Worm (Caenorhabditis elegans) whole organism, L2 larva: ENCODE measurements around the gene nth-1.

Experiments used
- R02D3.7 ChIP-seq: fragments of 150-350 bp; optimal IDR thresholded peaks from 2 replicates; lab custom pipeline; 2014; ENCODE audit warnings: missing biosample characterization, missing genetic modification characterization
- aly-2 ChIP-seq: fragments of 150-350 bp; optimal IDR thresholded peaks from 2 replicates; lab custom pipeline; 2014; ENCODE audit warnings: missing biosample characterization, missing genetic modification characterization
- ama-1 ChIP-seq: fragments of 150-350 bp; optimal IDR thresholded peaks from 2 replicates; lab custom pipeline; 2018; ENCODE audit warnings: inconsistent platforms
- crh-2 ChIP-seq: sonication (generic microtip); optimal IDR thresholded peaks from 2 replicates; lab custom pipeline; 2017; ENCODE audit warnings: missing biosample characterization, missing genetic modification characterization
- elt-3 ChIP-seq: sonication (generic microtip); optimal IDR thresholded peaks from 2 replicates; lab custom pipeline; 2017; ENCODE audit warnings: missing biosample characterization, missing genetic modification characterization
- lin-11 ChIP-seq: fragments of 150-350 bp; sonication (generic microtip); optimal IDR thresholded peaks from 2 replicates; lab custom pipeline; 2014; ENCODE audit warnings: missing biosample characterization, missing genetic modification characterization, inconsistent platforms, mixed read lengths
- lin-39 ChIP-seq: fragments of 150-350 bp; optimal IDR thresholded peaks from 2 replicates; lab custom pipeline; 2014; ENCODE audit warnings: missing biosample characterization, missing genetic modification reagents, missing genetic modification characterization
- mdl-1 ChIP-seq, 2 experiments: fragments of 150-350 bp in 1 of 2; sonication (generic microtip) in 1 of 2; optimal IDR thresholded peaks; 2 replicates each; lab custom pipeline; 2017; ENCODE audit warnings: missing biosample characterization in 2 of 2, missing genetic modification characterization in 2 of 2
- nhr-12 ChIP-seq: fragments of 150-350 bp; optimal IDR thresholded peaks from 2 replicates; lab custom pipeline; 2014; ENCODE audit warnings: missing biosample characterization, missing genetic modification characterization
- nhr-129 ChIP-seq: fragments of 150-350 bp; optimal IDR thresholded peaks from 2 replicates; lab custom pipeline; 2014; ENCODE audit warnings: missing biosample characterization, missing genetic modification characterization
- nhr-21 ChIP-seq: fragments of 150-350 bp; optimal IDR thresholded peaks from 2 replicates; lab custom pipeline; 2014; ENCODE audit warnings: missing biosample characterization, missing genetic modification characterization
- nhr-237 ChIP-seq: fragments of 150-350 bp; optimal IDR thresholded peaks from 2 replicates; lab custom pipeline; 2014; ENCODE audit warnings: missing biosample characterization, missing genetic modification characterization
- nhr-6 ChIP-seq: fragments of 150-350 bp; optimal IDR thresholded peaks from 2 replicates; lab custom pipeline; 2014; ENCODE audit warnings: missing biosample characterization, missing genetic modification characterization

- TF ChIP-seq elt-3, result no peak
- no peak for TF ChIP-seq R02D3.7 (tag; lab: Kevin White, UChicago)
- no peak for TF ChIP-seq nhr-237 (tag; lab: Kevin White, UChicago)
- TF ChIP-seq nhr-6 (tag; lab: Kevin White, UChicago), result no peak
- no peak for TF ChIP-seq nhr-12 (tag; lab: Kevin White, UChicago)
- peak; percentile 32 for TF ChIP-seq ama-1 (lab: Kevin White, UChicago)
- no peak for TF ChIP-seq aly-2 (tag; lab: Kevin White, UChicago)
- no peak for TF ChIP-seq mdl-1 (tag; optimal IDR thresholded peaks at IDR 0.05; lab: Kevin White, UChicago)
- peak; percentile 49 for TF ChIP-seq nhr-21
- peak; percentile 19 for TF ChIP-seq lin-11 (tag; lab: Kevin White, UChicago)
- TF ChIP-seq crh-2 (tag; lab: Kevin White, UChicago), result peak; percentile 78
- TF ChIP-seq lin-39 (tag; lab: Kevin White, UChicago), result no peak
- TF ChIP-seq nhr-129 (tag; lab: Kevin White, UChicago), result peak; percentile 42
Observed at ce11 chrIII:4269220-4269935, 24.7 kb downstream of the nth-1 start, which contains the start of the genes sftb-1 and R10E4.1.
